Fruit fly (Drosophila melanogaster): ENCODE measurements around the gene CG13460.

CG13460 gene

dm6 chr3L:15093929-15094588 lies 32.6 kb upstream of the CG13460 start (continued):
- TF ChIP-seq chn (GFP tag; optimal IDR thresholded peaks at IDR 0.05), result no peak
- TF ChIP-seq zen2 (GFP tag; IDR thresholded peaks at IDR 0.05; ENCODE audit: partially characterized antibody), result no peak
- TF ChIP-seq CG13296 (GFP tag; optimal IDR thresholded peaks at IDR 0.05), result peak; percentile 10
- no peak for TF ChIP-seq schlank (tag; optimal IDR thresholded peaks at IDR 0.05)
- TF ChIP-seq fd96Cb (tag; optimal IDR thresholded peaks at IDR 0.05), result no peak
- no peak for TF ChIP-seq sna (GFP tag; IDR thresholded peaks at IDR 0.05; ENCODE audit: partially characterized antibody)
- TF ChIP-seq prd (optimal IDR thresholded peaks at IDR 0.05), result no peak
- no peak for TF ChIP-seq prd (GFP tag; IDR thresholded peaks at IDR 0.05)
- TF ChIP-seq ranshi (GFP tag; IDR thresholded peaks at IDR 0.05), result no peak
- no peak for TF ChIP-seq lmd (GFP tag; IDR thresholded peaks at IDR 0.05)
- TF ChIP-seq PHDP (tag; optimal IDR thresholded peaks at IDR 0.05), result no peak
- no peak for TF ChIP-seq CG10209 (GFP tag; optimal IDR thresholded peaks at IDR 0.05)
- TF ChIP-seq CG11696 (GFP tag; IDR thresholded peaks at IDR 0.05), result peak; percentile 81
- TF ChIP-seq CG2712 (tag; optimal IDR thresholded peaks at IDR 0.05), result peak; percentile 19
- no peak for TF ChIP-seq grn (GFP tag; optimal IDR thresholded peaks at IDR 0.05)
- TF ChIP-seq run (tag; optimal IDR thresholded peaks at IDR 0.05), result no peak
- TF ChIP-seq Ets97D (GFP tag; optimal IDR thresholded peaks at IDR 0.05), result no peak
- no peak for TF ChIP-seq onecut (GFP tag; IDR thresholded peaks at IDR 0.05)
- TF ChIP-seq maf-S (GFP tag; optimal IDR thresholded peaks at IDR 0.05), result no peak
- TF ChIP-seq Lpt (GFP tag; optimal IDR thresholded peaks at IDR 0.05), result no peak
- no peak for TF ChIP-seq danr (GFP tag; IDR thresholded peaks at IDR 0.05)
- no peak for TF ChIP-seq org-1 (GFP tag; optimal IDR thresholded peaks at IDR 0.05)
- TF ChIP-seq dmrt11E (tag; optimal IDR thresholded peaks at IDR 0.05), result no peak
- peak; percentile 8; the same call in 1 of the 2 replicates for TF ChIP-seq amos (GFP tag; IDR thresholded peaks at IDR 0.05; ENCODE audit: partially characterized antibody)
- no peak for TF ChIP-seq Chrac-16 (GFP tag; optimal IDR thresholded peaks at IDR 0.05)
- TF ChIP-seq CG30020 (tag; optimal IDR thresholded peaks at IDR 0.05), result no peak
- TF ChIP-seq kay (GFP tag; optimal IDR thresholded peaks at IDR 0.05), result no peak
- no peak for TF ChIP-seq CG14441 (GFP tag; IDR thresholded peaks at IDR 0.05)
- no peak for TF ChIP-seq ttk (GFP tag; IDR thresholded peaks at IDR 0.05)
- TF ChIP-seq Neu2 (GFP tag; optimal IDR thresholded peaks at IDR 0.05; ENCODE audit: borderline replicate concordance), result no peak
- no peak for TF ChIP-seq mam (GFP tag; optimal IDR thresholded peaks at IDR 0.05)
- no peak for TF ChIP-seq CG15269 (tag; optimal IDR thresholded peaks at IDR 0.05)
- peak; percentile 93 for TF ChIP-seq grau (tag; optimal IDR thresholded peaks at IDR 0.05)
- TF ChIP-seq ro (GFP tag; IDR thresholded peaks at IDR 0.05), result no peak
- no peak for TF ChIP-seq gt (GFP tag; IDR thresholded peaks at IDR 0.05)
- peak; percentile 2 for TF ChIP-seq CG3281 (GFP tag; optimal IDR thresholded peaks at IDR 0.05)
- TF ChIP-seq CG31388 (GFP tag; optimal IDR thresholded peaks at IDR 0.05), result no peak
- no peak for TF ChIP-seq tgo (GFP tag; IDR thresholded peaks at IDR 0.05)
- TF ChIP-seq BtbVII (GFP tag; optimal IDR thresholded peaks at IDR 0.05), result no peak
- no peak for TF ChIP-seq pum (GFP tag; optimal IDR thresholded peaks at IDR 0.05)
- no peak for TF ChIP-seq dmrt99B (tag; optimal IDR thresholded peaks at IDR 0.05)
- TF ChIP-seq CG6813 (GFP tag; optimal IDR thresholded peaks at IDR 0.05), result no peak
- TF ChIP-seq dpn (GFP tag; optimal IDR thresholded peaks at IDR 0.05), result peak in 1 of 2 experiments; percentile 5
- no peak for TF ChIP-seq Jarid2 (GFP tag; optimal IDR thresholded peaks at IDR 0.05)
- peak; percentile 64 to 71 for TF ChIP-seq Trl (optimal IDR thresholded peaks at IDR 0.05)
- no peak for TF ChIP-seq Trl (GFP tag; optimal IDR thresholded peaks at IDR 0.05)
- no peak for TF ChIP-seq CG2678 (tag; optimal IDR thresholded peaks at IDR 0.05)
- TF ChIP-seq CG7372 (GFP tag; IDR thresholded peaks at IDR 0.05), result no peak
- TF ChIP-seq CG8765 (GFP tag; IDR thresholded peaks at IDR 0.05), result no peak
- no peak for TF ChIP-seq MESR4 (GFP tag; optimal IDR thresholded peaks at IDR 0.05)
- no peak for TF ChIP-seq CG1647 (GFP tag; optimal IDR thresholded peaks at IDR 0.05)
- TF ChIP-seq Xbp1 (GFP tag; optimal IDR thresholded peaks at IDR 0.05), result no peak
